Worm (Caenorhabditis elegans): Measurements from ENCODE around the gene mrps-18C.

- TF ChIP-seq hnd-1 (tag; optimal IDR thresholded peaks at IDR 0.05), result no peak
- TF ChIP-seq ama-1 (optimal IDR thresholded peaks at IDR 0.05), result no peak
- no peak for TF ChIP-seq hmbx-1 (tag; optimal IDR thresholded peaks at IDR 0.05)
- TF ChIP-seq aly-1 (tag; optimal IDR thresholded peaks at IDR 0.05), result no peak
- no peak for TF ChIP-seq pes-1 (GFP tag; IDR thresholded peaks at IDR 0.05)
Observed at ce11 chrIII:4952970-4953369, 17.6 kb downstream of the mrps-18C start.

Data from whole organism, early embryonic.